Worm (Caenorhabditis elegans) whole organism, L3 larva: ENCODE data around the gene cdr-6.

ENCODE experiments used
- lin-39 ChIP-seq: fragments of 150-350 bp; optimal IDR thresholded peaks from 2 replicates; lab custom pipeline; 2018; ENCODE audit warnings: missing biosample characterization, missing genetic modification reagents, missing genetic modification characterization
- nhr-28 ChIP-seq: fragments of 150-350 bp; optimal IDR thresholded peaks from 2 replicates; lab custom pipeline; 2014; ENCODE audit warnings: missing biosample characterization, missing genetic modification characterization

ce11 chrV:12441420-12441819, 27.9 kb upstream of the cdr-6 start, which contains the start of gene pals-37:
- TF ChIP-seq nhr-28 (no peak), lin-39 (no peak)
